Fruit fly (Drosophila melanogaster): Measurements from ENCODE around the gene rg.
A peak's percentile ranks its signal among the peaks of the same experiment; 100 is the strongest.

The rg gene

DNA sequence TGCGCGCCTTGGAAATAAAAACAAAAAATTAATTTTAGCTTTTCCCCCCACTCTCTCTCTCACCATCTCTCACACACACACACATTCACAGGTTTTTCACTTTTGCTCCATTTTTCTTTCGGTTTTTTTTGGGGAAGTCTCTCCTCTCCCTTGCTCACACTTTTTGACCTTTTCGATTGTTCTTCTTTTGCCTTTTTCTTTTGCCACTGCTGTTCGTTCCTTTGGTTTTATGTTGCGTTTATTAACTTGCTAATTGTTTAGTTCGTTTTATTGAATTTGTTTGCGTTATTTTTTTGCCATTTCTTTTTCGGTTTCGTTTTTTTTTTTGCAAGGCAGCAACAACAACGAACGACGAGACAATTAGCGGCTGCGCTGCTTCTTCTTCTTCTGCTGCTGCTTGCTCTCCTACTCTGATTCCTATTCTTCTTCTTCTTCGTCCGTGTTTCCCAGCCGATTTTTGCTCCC lies 3.2 kb upstream of the rg start (continued):
- TF ChIP-seq pdm3 (GFP tag; optimal IDR thresholded peaks at IDR 0.05) (peak; percentile 19), CG6854 (GFP tag; optimal IDR thresholded peaks at IDR 0.05) (peak; percentile 47), Blimp-1 (GFP tag; optimal IDR thresholded peaks at IDR 0.05) (peak; percentile 32), achi (GFP tag; optimal IDR thresholded peaks at IDR 0.05) (peak; percentile 24), Sox102F (GFP tag; optimal IDR thresholded peaks at IDR 0.05) (no peak), CG3919 (GFP tag; optimal IDR thresholded peaks at IDR 0.05) (no peak), CG1621 (tag; optimal IDR thresholded peaks at IDR 0.05) (peak; percentile 14), CG7368 (GFP tag; optimal IDR thresholded peaks at IDR 0.05) (no peak), CG6792 (GFP tag; optimal IDR thresholded peaks at IDR 0.05) (no peak), svp (GFP tag) (peak; percentile 84), Eip78C (GFP tag) (peak; percentile 39), CG16779 (tag; optimal IDR thresholded peaks at IDR 0.05) (peak; percentile 66), Eip93F (GFP tag; optimal IDR thresholded peaks at IDR 0.05) (no peak), fkh (GFP tag; optimal IDR thresholded peaks at IDR 0.05) (no peak), Smox (GFP tag; optimal IDR thresholded peaks at IDR 0.05) (no peak), CG3032 (tag; optimal IDR thresholded peaks at IDR 0.05) (peak; percentile 49), Hr4 (GFP tag; optimal IDR thresholded peaks at IDR 0.05) (no peak), CG8119 (GFP tag; IDR thresholded peaks at IDR 0.05) (peak; percentile 87), CG32006 (GFP tag; optimal IDR thresholded peaks at IDR 0.05) (peak; percentile 71), CG10631 (GFP tag; optimal IDR thresholded peaks at IDR 0.05) (peak; percentile 17), Ets96B (tag; optimal IDR thresholded peaks at IDR 0.05) (peak; percentile 44)

DNA sequence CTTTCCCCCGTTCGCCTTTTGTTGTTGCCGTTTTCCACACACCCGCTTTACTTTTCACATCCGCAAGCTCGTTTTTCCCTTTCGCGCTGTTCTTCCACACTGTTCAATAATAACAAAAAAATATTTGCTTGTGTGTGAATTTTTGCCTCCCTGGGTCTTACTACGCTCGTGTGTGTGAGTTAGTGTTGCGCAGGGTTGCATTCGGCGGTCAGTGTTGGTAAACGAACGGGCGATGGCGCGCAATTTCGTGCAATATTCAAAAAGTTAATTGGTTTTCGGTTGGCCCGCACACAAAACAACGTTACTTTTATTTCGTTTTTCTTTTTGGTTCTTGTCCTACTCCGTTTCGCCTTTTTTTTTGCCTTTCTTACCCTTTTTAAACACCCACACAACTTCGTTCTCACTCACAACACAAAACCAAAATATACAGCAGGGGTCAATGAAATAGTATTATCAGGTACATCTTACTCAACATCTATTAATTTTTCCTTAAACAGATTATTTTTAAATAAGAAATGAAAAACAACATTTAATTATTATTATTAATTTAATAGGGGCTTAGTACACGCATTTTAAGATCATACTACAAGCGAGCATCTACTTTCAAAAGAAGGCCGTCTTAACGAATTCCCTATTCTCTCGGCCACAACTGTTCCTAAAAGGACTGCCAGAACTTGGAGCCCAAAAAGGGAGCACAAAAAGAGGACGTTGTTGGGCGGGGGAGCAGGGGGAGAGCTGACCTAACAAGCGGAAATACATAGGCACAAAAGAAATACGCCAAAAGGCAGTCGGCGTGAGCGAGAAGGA lies 2.5 kb upstream of the rg start:
- TF ChIP-seq dsx (GFP tag; optimal IDR thresholded peaks at IDR 0.05; ENCODE audit: poor library complexity, severe bottlenecking) (peak; percentile 80), ss (GFP tag; optimal IDR thresholded peaks at IDR 0.05) (no peak), lz (GFP tag; optimal IDR thresholded peaks at IDR 0.05) (peak; percentile 23), CG6163 (GFP tag; IDR thresholded peaks at IDR 0.05) (no peak; the same call in 1 of the 3 replicates), CG8319 (GFP tag; optimal IDR thresholded peaks at IDR 0.05) (no peak), Sox14 (GFP tag; optimal IDR thresholded peaks at IDR 0.05) (peak; percentile 16), CG16779 (tag; optimal IDR thresholded peaks at IDR 0.05) (no peak)

DNA sequence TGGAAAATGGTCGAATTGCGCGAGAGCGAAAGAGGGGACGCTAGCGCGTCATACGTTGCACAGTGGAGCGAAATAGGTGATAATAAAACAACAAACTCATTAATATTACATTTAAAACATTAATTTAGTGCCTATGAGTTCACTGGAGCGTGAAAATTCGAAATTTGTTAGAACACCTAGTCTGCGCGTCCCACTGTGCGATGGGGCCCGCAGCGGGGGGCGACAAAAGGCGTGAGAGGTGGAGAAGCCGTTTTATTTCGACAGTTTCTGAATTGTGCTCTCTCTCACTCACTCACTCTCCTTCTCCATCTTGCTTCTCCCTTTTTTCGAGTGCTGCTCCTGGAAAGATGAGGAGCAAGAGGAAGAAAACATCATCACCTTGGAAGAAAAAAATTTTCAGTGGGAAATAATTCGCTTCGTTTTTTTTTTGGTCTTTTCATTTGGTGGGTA lies 1.9 kb upstream of the rg start:
- TF ChIP-seq CG3032 (tag; optimal IDR thresholded peaks at IDR 0.05) (peak; percentile 81), Met (GFP tag; optimal IDR thresholded peaks at IDR 0.05) (peak; percentile 95), CG11902 (GFP tag; optimal IDR thresholded peaks at IDR 0.05) (peak; percentile 95), Sox102F (GFP tag; optimal IDR thresholded peaks at IDR 0.05) (peak; percentile 93), CG31627 (GFP tag; optimal IDR thresholded peaks at IDR 0.05) (peak; percentile 96), Hr4 (GFP tag; optimal IDR thresholded peaks at IDR 0.05) (peak; percentile 95), Gug (GFP tag; IDR thresholded peaks at IDR 0.05) (peak; percentile 95), CG15336 (GFP tag; IDR thresholded peaks at IDR 0.05) (peak; percentile 95), fd59A (GFP tag; optimal IDR thresholded peaks at IDR 0.05) (peak; percentile 88), ss (GFP tag; optimal IDR thresholded peaks at IDR 0.05) (peak; percentile 85 to 92), CG34406 (GFP tag; optimal IDR thresholded peaks at IDR 0.05) (peak; percentile 90), CG6854 (GFP tag; optimal IDR thresholded peaks at IDR 0.05) (peak; percentile 89), Sox14 (GFP tag; optimal IDR thresholded peaks at IDR 0.05) (peak; percentile 97), lz (GFP tag; optimal IDR thresholded peaks at IDR 0.05) (peak; percentile 97), vri (GFP tag; optimal IDR thresholded peaks at IDR 0.05) (peak; percentile 96), CG4318 (GFP tag; optimal IDR thresholded peaks at IDR 0.05) (peak; percentile 92), Sox15 (GFP tag; optimal IDR thresholded peaks at IDR 0.05) (peak; percentile 92), Smox (GFP tag; optimal IDR thresholded peaks at IDR 0.05) (peak; percentile 96), eg (GFP tag; IDR thresholded peaks at IDR 0.05) (peak; percentile 98), CG7368 (GFP tag; optimal IDR thresholded peaks at IDR 0.05) (peak; percentile 92), CG6276 (GFP tag; optimal IDR thresholded peaks at IDR 0.05) (peak; percentile 90), CG8319 (GFP tag; optimal IDR thresholded peaks at IDR 0.05) (peak; percentile 90), fd85E (GFP tag; optimal IDR thresholded peaks at IDR 0.05) (peak; percentile 89), dac (GFP tag; optimal IDR thresholded peaks at IDR 0.05) (peak; percentile 94), esn (GFP tag; optimal IDR thresholded peaks at IDR 0.05) (peak; percentile 96), Lpt (GFP tag; optimal IDR thresholded peaks at IDR 0.05) (peak; percentile 93), cyc (GFP tag; optimal IDR thresholded peaks at IDR 0.05) (peak; percentile 97), salr (GFP tag; optimal IDR thresholded peaks at IDR 0.05) (peak; percentile 82 to 86), fkh (GFP tag; optimal IDR thresholded peaks at IDR 0.05) (peak; percentile 67)
